Worm (Caenorhabditis elegans): ENCODE results near the gene ctsa-1.1.

ce11 chrII:4726120-4726519 is 11.3 kb upstream of the ctsa-1.1 start, which contains the start of gene F10G7.10:
- no peak for TF ChIP-seq skn-1 (tag; optimal IDR thresholded peaks at IDR 0.05)
- no peak for TF ChIP-seq zag-1 (tag; optimal IDR thresholded peaks at IDR 0.05)
- no peak for TF ChIP-seq lir-3 (tag; optimal IDR thresholded peaks at IDR 0.05)
- TF ChIP-seq vab-7 (GFP tag; IDR thresholded peaks at IDR 0.05), result no peak
- no peak for TF ChIP-seq pha-4 (GFP tag; IDR thresholded peaks at IDR 0.05)
- no peak for TF ChIP-seq pha-4 (tag; optimal IDR thresholded peaks at IDR 0.05)
- TF ChIP-seq Y48G9A.11 (GFP tag; IDR thresholded peaks at IDR 0.05), result no peak
- TF ChIP-seq lsy-2 (tag; optimal IDR thresholded peaks at IDR 0.05), result peak in 1 of 2 experiments; percentile 28
- TF ChIP-seq unc-130 (GFP tag; optimal IDR thresholded peaks at IDR 0.05), result no peak
- peak; percentile 36 for TF ChIP-seq dve-1 (tag; optimal IDR thresholded peaks at IDR 0.05; ENCODE audit: insufficient read depth)
- no peak for TF ChIP-seq nhr-237 (tag; optimal IDR thresholded peaks at IDR 0.05)
- TF ChIP-seq arid-1 (GFP tag; conservative IDR thresholded peaks at IDR 0.05), result no peak
- TF ChIP-seq ZK337.2 (GFP tag; IDR thresholded peaks at IDR 0.05), result no peak
